Worm (Caenorhabditis elegans) whole organism, early embryonic: ENCODE data around the gene vha-1.

Source experiments
- F13C5.2 ChIP-seq: sonication (generic microtip); optimal IDR thresholded peaks from 2 replicates; lab custom pipeline; 2017; ENCODE audit warnings: mild to moderate bottlenecking, missing genetic modification characterization, inconsistent platforms, missing compliant biosample characterization
- aly-1 ChIP-seq: sonication (generic microtip); optimal IDR thresholded peaks from 2 replicates; lab custom pipeline; 2016; ENCODE audit warnings: missing genetic modification characterization, missing compliant biosample characterization
- ama-1 ChIP-seq: fragments of 150-350 bp; optimal IDR thresholded peaks from 2 replicates; lab custom pipeline; 2014
- ceh-13 ChIP-seq: fragments of 200-800 bp; sonication (Bioruptor generic); optimal IDR thresholded peaks from 2 replicates; lab custom pipeline; 2018; ENCODE audit warnings: mild to moderate bottlenecking, missing genetic modification characterization, missing compliant biosample characterization
- ceh-36 ChIP-seq: sonication (generic microtip); optimal IDR thresholded peaks from 2 replicates; lab custom pipeline; 2016; ENCODE audit warnings: missing genetic modification characterization, inconsistent platforms, missing compliant biosample characterization
- hmbx-1 ChIP-seq: sonication (generic microtip); optimal IDR thresholded peaks from 2 replicates; lab custom pipeline; 2016; ENCODE audit warnings: mild to moderate bottlenecking, missing genetic modification characterization, missing compliant biosample characterization
- hnd-1 ChIP-seq: sonication (generic microtip); optimal IDR thresholded peaks from 2 replicates; lab custom pipeline; 2016; ENCODE audit warnings: missing genetic modification characterization, missing compliant biosample characterization
- pes-1 ChIP-seq: fragments of 200-800 bp; sonication (Bioruptor generic); IDR thresholded peaks from 2 replicates; pipeline ENCODE4 v1.3.6; 2022; ENCODE audit warnings: missing genetic modification reagents, missing genetic modification characterization, missing compliant biosample characterization
- scrt-1 ChIP-seq: fragments of 200-800 bp; sonication (Bioruptor generic); IDR thresholded peaks from 2 replicates; pipeline ENCODE4 v1.3.6; 2022; ENCODE audit warnings: missing genetic modification characterization, missing compliant biosample characterization
- tbx-11 ChIP-seq: fragments of 200-800 bp; sonication (Bioruptor generic); IDR thresholded peaks from 2 replicates; pipeline ENCODE4 v1.3.6; 2022; ENCODE audit warnings: missing genetic modification characterization, missing compliant biosample characterization
- tbx-37 ChIP-seq: fragments of 200-800 bp; sonication (Bioruptor generic); conservative IDR thresholded peaks from 2 replicates; pipeline ENCODE4 v1.3.6; 2022; ENCODE audit warnings: missing genetic modification reagents, missing genetic modification characterization, missing compliant biosample characterization
- tra-4 ChIP-seq: sonication (generic microtip); optimal IDR thresholded peaks from 2 replicates; lab custom pipeline; 2017; ENCODE audit warnings: missing genetic modification characterization, missing compliant biosample characterization

ce11 chrIII:9764718-9765117, 16.3 kb upstream of the vha-1 start:
- no peak for TF ChIP-seq ama-1
- no peak for TF ChIP-seq pes-1 (GFP tag; lab: Robert Waterston, UW)
- no peak for TF ChIP-seq hmbx-1 (tag; lab: Kevin White, UChicago)
- TF ChIP-seq hnd-1 = no peak
- no peak; the same call in 1 of the 2 replicates for TF ChIP-seq scrt-1 (GFP tag; lab: Robert Waterston, UW)
- TF ChIP-seq aly-1 (tag; lab: Kevin White, UChicago) = no peak
- no peak for TF ChIP-seq ceh-13 (GFP tag; lab: Kevin White, UChicago)
- no peak for TF ChIP-seq F13C5.2 (tag; lab: Kevin White, UChicago)
- TF ChIP-seq tbx-11 (GFP tag; lab: Robert Waterston, UW) = no peak
- TF ChIP-seq tra-4 (tag; lab: Kevin White, UChicago) = no peak
- no peak for TF ChIP-seq ceh-36 (tag; lab: Kevin White, UChicago)
- no peak for TF ChIP-seq tbx-37
